Worm (Caenorhabditis elegans) whole organism, L4 larva: ENCODE results near the gene W06G6.11.

Source experiments
- daf-12 ChIP-seq: fragments of 150-350 bp; optimal IDR thresholded peaks from 2 replicates; lab custom pipeline; 2014; ENCODE audit warnings: missing biosample characterization, missing genetic modification reagents, missing genetic modification characterization
- lin-39 ChIP-seq: fragments of 150-350 bp; optimal IDR thresholded peaks from 2 replicates; lab custom pipeline; 2014; ENCODE audit warnings: missing biosample characterization, missing genetic modification reagents, missing genetic modification characterization

- TF ChIP-seq lin-39 (no peak), daf-12 (tag; lab: Kevin White, UChicago) (no peak)
Observed at ce11 chrV:16675553-16675952, 26.5 kb upstream of the W06G6.11 start, which contains the start of gene srz-1.
